Fruit fly (Drosophila melanogaster) whole organism, embryonic: Measurements from ENCODE around the gene Mer.

Experiments used
- BEAF-32 ChIP-seq: fragments of 200-800 bp; sonication (Bioruptor generic); optimal IDR thresholded peaks from 3 replicates; lab custom pipeline; 2017; ENCODE audit warnings: missing biosample characterization, missing genetic modification characterization, mild to moderate bottlenecking, moderate library complexity, missing genetic modification reagents
- BtbVII ChIP-seq: fragments of 200-800 bp; sonication (Bioruptor generic); optimal IDR thresholded peaks from 3 replicates; lab custom pipeline; 2017; ENCODE audit warnings: missing biosample characterization, mild to moderate bottlenecking, missing genetic modification characterization
- C15 ChIP-seq: fragments of 200-800 bp; sonication (Bioruptor generic); IDR thresholded peaks from 3 replicates; pipeline ENCODE4 v1.3.6; 2022; ENCODE audit warnings: missing biosample characterization, missing genetic modification characterization
- CG10147 ChIP-seq: fragments of 200-800 bp; sonication (Bioruptor generic); optimal IDR thresholded peaks from 2 replicates; lab custom pipeline; 2019; ENCODE audit warnings: missing biosample characterization, mild to moderate bottlenecking, missing genetic modification characterization, moderate library complexity
- CG1024 ChIP-seq: fragments of 200-800 bp; sonication (Bioruptor generic); IDR thresholded peaks from 2 replicates; pipeline ENCODE4 v1.3.6; 2022; ENCODE audit warnings: missing biosample characterization, missing genetic modification characterization
- CG11093 ChIP-seq: fragments of 200-800 bp; sonication (Bioruptor generic); IDR thresholded peaks from 3 replicates; pipeline ENCODE4 v1.3.6; 2022; ENCODE audit warnings: missing biosample characterization, missing genetic modification characterization
- CG12155 ChIP-seq: fragments of 200-800 bp; sonication (Bioruptor generic); optimal IDR thresholded peaks from 3 replicates; lab custom pipeline; 2016; ENCODE audit warnings: missing biosample characterization, missing genetic modification characterization
- CG15601 ChIP-seq: fragments of 200-800 bp; sonication (Bioruptor generic); optimal IDR thresholded peaks from 3 replicates; lab custom pipeline; 2019; ENCODE audit warnings: missing biosample characterization, mild to moderate bottlenecking, missing genetic modification characterization, moderate library complexity
- CG1602 ChIP-seq: fragments of 200-800 bp; sonication (Bioruptor generic); optimal IDR thresholded peaks from 3 replicates; lab custom pipeline; 2016; ENCODE audit warnings: missing biosample characterization, missing genetic modification characterization
- CG1647 ChIP-seq: fragments of 200-800 bp; sonication (Bioruptor generic); optimal IDR thresholded peaks from 3 replicates; lab custom pipeline; 2016; ENCODE audit warnings: missing biosample characterization, missing genetic modification characterization
- CG17328 ChIP-seq: fragments of 200-800 bp; sonication (Bioruptor generic); IDR thresholded peaks from 2 replicates; pipeline ENCODE4 v1.3.6; 2022; ENCODE audit warnings: missing biosample characterization, missing genetic modification characterization
- CG18619 ChIP-seq: fragments of 200-800 bp; sonication (Bioruptor generic); optimal IDR thresholded peaks from 3 replicates; lab custom pipeline; 2017; ENCODE audit warnings: missing biosample characterization, mild to moderate bottlenecking, missing genetic modification characterization
- CG2678 ChIP-seq: fragments of 200-800 bp; sonication (Bioruptor generic); optimal IDR thresholded peaks from 3 replicates; lab custom pipeline; 2019; ENCODE audit warnings: missing biosample characterization, mild to moderate bottlenecking, missing genetic modification characterization, moderate library complexity
- CG31365 ChIP-seq: fragments of 200-800 bp; sonication (Bioruptor generic); optimal IDR thresholded peaks from 2 replicates; lab custom pipeline; 2018; ENCODE audit warnings: missing biosample characterization, mild to moderate bottlenecking, missing genetic modification characterization
- CG31441 ChIP-seq: fragments of 200-800 bp; sonication (Bioruptor generic); IDR thresholded peaks from 2 replicates; pipeline ENCODE4 v1.3.6; 2022; ENCODE audit warnings: missing biosample characterization, missing genetic modification characterization
- CG33213 ChIP-seq: fragments of 200-800 bp; sonication (Bioruptor generic); optimal IDR thresholded peaks from 3 replicates; lab custom pipeline; 2016; ENCODE audit warnings: missing biosample characterization, missing genetic modification characterization
- CG34224 ChIP-seq: fragments of 200-800 bp; sonication (Bioruptor generic); IDR thresholded peaks from 3 replicates; pipeline ENCODE4 v1.3.6; 2022; ENCODE audit warnings: missing biosample characterization, missing genetic modification characterization; ENCODE audit not compliant: partially characterized antibody
- CG4360 ChIP-seq: fragments of 200-800 bp; sonication (Bioruptor generic); IDR thresholded peaks from 2 replicates; pipeline ENCODE4 v1.3.6; 2022; ENCODE audit warnings: missing biosample characterization, missing genetic modification characterization
- CG4730 ChIP-seq: fragments of 200-800 bp; sonication (Bioruptor generic); IDR thresholded peaks from 2 replicates; pipeline ENCODE4 v1.3.6; 2022; ENCODE audit warnings: missing biosample characterization, missing genetic modification characterization
- CG8089 ChIP-seq: fragments of 200-800 bp; sonication (Bioruptor generic); optimal IDR thresholded peaks from 3 replicates; lab custom pipeline; 2016; ENCODE audit warnings: missing biosample characterization, missing genetic modification characterization
- CG9437 ChIP-seq: fragments of 200-800 bp; sonication (Bioruptor generic); optimal IDR thresholded peaks from 2 replicates; lab custom pipeline; 2018; ENCODE audit warnings: missing biosample characterization, mild to moderate bottlenecking, missing genetic modification characterization
- CG9609 ChIP-seq: fragments of 200-800 bp; sonication (Bioruptor generic); optimal IDR thresholded peaks from 3 replicates; lab custom pipeline; 2016; ENCODE audit warnings: missing biosample characterization, missing genetic modification characterization
- CG9817 ChIP-seq: fragments of 200-800 bp; sonication (Bioruptor generic); optimal IDR thresholded peaks from 2 replicates; lab custom pipeline; 2018; ENCODE audit warnings: missing biosample characterization, mild to moderate bottlenecking, missing genetic modification characterization, moderate library complexity
- Chrac-16 ChIP-seq: fragments of 200-800 bp; sonication (Bioruptor generic); optimal IDR thresholded peaks from 3 replicates; lab custom pipeline; 2016; ENCODE audit warnings: missing biosample characterization, missing genetic modification characterization
- Deaf1 ChIP-seq: fragments of 200-800 bp; optimal IDR thresholded peaks from 3 replicates; lab custom pipeline; 2019; ENCODE audit warnings: missing biosample characterization, mild to moderate bottlenecking, missing genetic modification characterization, moderate library complexity
- Dip3 ChIP-seq: fragments of 200-800 bp; sonication (Bioruptor generic); optimal IDR thresholded peaks from 3 replicates; lab custom pipeline; 2016; ENCODE audit warnings: missing biosample characterization, missing genetic modification characterization
- Dll ChIP-seq: fragments of 200-800 bp; sonication (Bioruptor generic); IDR thresholded peaks from 4 replicates; pipeline ENCODE4 v1.3.6; 2022; ENCODE audit warnings: missing biosample characterization, missing genetic modification characterization; ENCODE audit not compliant: partially characterized antibody
- Drgx ChIP-seq: fragments of 200-800 bp; sonication (Bioruptor generic); IDR thresholded peaks from 2 replicates; pipeline ENCODE4 v1.3.6; 2022; ENCODE audit warnings: missing biosample characterization, missing genetic modification characterization
- Hmx ChIP-seq: fragments of 200-800 bp; sonication (Bioruptor generic); optimal IDR thresholded peaks from 2 replicates; lab custom pipeline; 2016; ENCODE audit warnings: missing biosample characterization, missing genetic modification characterization
- Lpt ChIP-seq: fragments of >200 bp; optimal IDR thresholded peaks from 2 replicates; lab custom pipeline; 2018; ENCODE audit warnings: missing biosample characterization, missing genetic modification characterization
- Mad ChIP-seq: fragments of 200-800 bp; sonication (Bioruptor generic); optimal IDR thresholded peaks from 2 replicates; lab custom pipeline; 2016; ENCODE audit warnings: missing biosample characterization, missing genetic modification characterization
- Max ChIP-seq: fragments of 200-800 bp; sonication (Bioruptor generic); optimal IDR thresholded peaks from 2 replicates; lab custom pipeline; 2016; ENCODE audit warnings: missing biosample characterization, mild to moderate bottlenecking, missing genetic modification characterization
- Nf-YB ChIP-seq: fragments of 200-800 bp; sonication (Bioruptor generic); optimal IDR thresholded peaks from 3 replicates; lab custom pipeline; 2019; ENCODE audit warnings: missing biosample characterization, mild to moderate bottlenecking, missing genetic modification characterization, moderate library complexity
- Rx ChIP-seq: fragments of 200-800 bp; sonication (Bioruptor generic); IDR thresholded peaks from 2 replicates; pipeline ENCODE4 v1.3.6; 2022; ENCODE audit warnings: missing biosample characterization, missing genetic modification characterization
- Sin3A ChIP-seq: fragments of >200 bp; optimal IDR thresholded peaks from 2 replicates; lab custom pipeline; 2018
- Sox100B ChIP-seq: fragments of 200-800 bp; sonication (Bioruptor generic); optimal IDR thresholded peaks from 3 replicates; lab custom pipeline; 2018; ENCODE audit warnings: missing biosample characterization, mild to moderate bottlenecking, missing genetic modification characterization
- Stat92E ChIP-seq, 3 experiments: fragments of >200 bp in 2 of 3; fragments of 200-800 bp in 1 of 3; sonication (Bioruptor generic) in 1 of 3; optimal IDR thresholded peaks; 2 replicates each; lab custom pipeline; 2017 to 2019; ENCODE audit warnings: missing biosample characterization in 3 of 3, missing genetic modification characterization in 3 of 3, mild to moderate bottlenecking in 1 of 3, moderate library complexity in 1 of 3
- Tbp ChIP-seq: fragments of >200 bp; optimal IDR thresholded peaks from 2 replicates; lab custom pipeline; 2018; ENCODE audit warnings: missing biosample characterization, missing genetic modification characterization
- caup ChIP-seq: fragments of 200-800 bp; sonication (Bioruptor generic); optimal IDR thresholded peaks from 3 replicates; lab custom pipeline; 2017; ENCODE audit warnings: missing biosample characterization, mild to moderate bottlenecking, missing genetic modification characterization, moderate library complexity; ENCODE audit not compliant: severe bottlenecking
- ham ChIP-seq: fragments of 200-800 bp; sonication (Bioruptor generic); IDR thresholded peaks from 2 replicates; pipeline ENCODE4 v1.3.6; 2022; ENCODE audit warnings: missing biosample characterization, missing genetic modification characterization
- inv ChIP-seq: fragments of 200-800 bp; sonication (Bioruptor generic); IDR thresholded peaks from 2 replicates; pipeline ENCODE4 v1.3.6; 2022; ENCODE audit warnings: missing biosample characterization, missing genetic modification characterization; ENCODE audit not compliant: partially characterized antibody
- maf-S ChIP-seq: fragments of 200-800 bp; sonication (Bioruptor generic); optimal IDR thresholded peaks from 2 replicates; lab custom pipeline; 2016; ENCODE audit warnings: missing biosample characterization, missing genetic modification characterization
- phol ChIP-seq: fragments of 200-800 bp; sonication (Bioruptor generic); optimal IDR thresholded peaks from 3 replicates; lab custom pipeline; 2018; ENCODE audit warnings: missing biosample characterization, mild to moderate bottlenecking, missing genetic modification characterization, moderate library complexity
- pros ChIP-seq: fragments of 200-800 bp; sonication (Bioruptor generic); optimal IDR thresholded peaks from 3 replicates; lab custom pipeline; 2019; ENCODE audit warnings: missing biosample characterization, mild to moderate bottlenecking, missing genetic modification characterization, moderate library complexity
- sc ChIP-seq, 3 experiments: fragments of >200 bp in 2 of 3; fragments of 200-800 bp in 1 of 3; sonication (Bioruptor generic) in 1 of 3; optimal IDR thresholded peaks; 2 replicates in 2 of 3; 3 replicates in 1 of 3; lab custom pipeline; 2017; ENCODE audit warnings: mild to moderate bottlenecking in 1 of 3, missing biosample characterization in 1 of 3, missing genetic modification characterization in 1 of 3, missing genetic modification reagents in 1 of 3
- sob ChIP-seq: fragments of 200-800 bp; sonication (Bioruptor generic); IDR thresholded peaks from 2 replicates; pipeline ENCODE4 v1.3.6; 2022; ENCODE audit warnings: missing biosample characterization, missing genetic modification characterization
- stc ChIP-seq: fragments of 200-800 bp; sonication (Bioruptor generic); IDR thresholded peaks from 2 replicates; pipeline ENCODE4 v1.3.6; 2022; ENCODE audit warnings: missing biosample characterization, missing genetic modification characterization
- tna ChIP-seq: fragments of 200-800 bp; sonication (Bioruptor generic); IDR thresholded peaks from 2 replicates; pipeline ENCODE4 v1.3.6; 2022; ENCODE audit warnings: missing biosample characterization, missing genetic modification characterization; ENCODE audit not compliant: partially characterized antibody
- toy ChIP-seq: fragments of 200-800 bp; sonication (Bioruptor generic); IDR thresholded peaks from 2 replicates; pipeline ENCODE4 v1.3.6; 2022; ENCODE audit warnings: missing biosample characterization, missing genetic modification characterization
- trem ChIP-seq: fragments of 200-800 bp; optimal IDR thresholded peaks from 3 replicates; lab custom pipeline; 2019; ENCODE audit warnings: missing biosample characterization, mild to moderate bottlenecking, missing genetic modification characterization, moderate library complexity
- twi ChIP-seq: fragments of 200-800 bp; optimal IDR thresholded peaks from 2 replicates; lab custom pipeline; 2019; ENCODE audit warnings: missing biosample characterization, mild to moderate bottlenecking, missing genetic modification characterization, moderate library complexity
- yki ChIP-seq: fragments of >200 bp; optimal IDR thresholded peaks from 3 replicates; lab custom pipeline; 2018

The Mer gene

DNA sequence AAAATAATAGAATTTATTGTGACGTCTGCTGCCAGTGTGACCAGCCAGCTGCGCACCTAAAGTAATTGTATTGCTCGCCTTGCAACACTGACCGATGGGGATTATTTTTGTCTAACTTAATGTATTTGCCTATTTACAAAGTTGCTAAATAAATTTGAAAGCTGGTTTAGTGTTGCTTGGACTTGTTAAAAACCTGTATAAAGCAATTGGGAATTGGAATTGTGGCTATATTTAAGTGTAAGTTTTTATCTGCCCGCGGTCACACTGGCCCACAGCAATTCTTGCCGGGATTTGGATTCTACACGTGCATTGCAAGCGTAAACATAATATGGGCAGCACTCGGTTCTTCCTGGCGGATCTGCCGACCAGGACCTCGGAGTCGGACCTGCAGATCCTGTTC is 10.8 kb upstream of the Mer start, which contains the start of the genes CG14230 and CG14232 (continued):
- TF ChIP-seq CG12155 (GFP tag; lab: Kevin White, UChicago) (no peak), maf-S (GFP tag; lab: Kevin White, UChicago) (no peak), Stat92E (GFP tag; optimal IDR thresholded peaks at IDR 0.05; lab: Kevin White, UChicago) (no peak), CG8089 (no peak), Chrac-16 (no peak), pros (no peak), tna (GFP tag; lab: Robert Waterston, UW) (no peak), stc (no peak), CG34224 (GFP tag; lab: Robert Waterston, UW) (peak; percentile 56; the same call in 2 of the 3 replicates), Deaf1 (tag; lab: Kevin White, UChicago) (no peak), CG9437 (GFP tag; lab: Kevin White, UChicago) (no peak), BEAF-32 (GFP tag; lab: Kevin White, UChicago) (peak; percentile 42), caup (GFP tag; lab: Kevin White, UChicago) (no peak), CG9609 (GFP tag; lab: Kevin White, UChicago) (no peak), CG18619 (GFP tag; lab: Kevin White, UChicago) (no peak), yki (lab: Kevin White, UChicago) (no peak), trem (tag; lab: Kevin White, UChicago) (peak; percentile 47), sc (optimal IDR thresholded peaks at IDR 0.05; lab: Kevin White, UChicago) (no peak), sc (GFP tag; optimal IDR thresholded peaks at IDR 0.05; lab: Kevin White, UChicago) (no peak), Tbp (GFP tag; lab: Kevin White, UChicago) (peak; percentile 17), CG1602 (GFP tag; lab: Kevin White, UChicago) (no peak), Nf-YB (GFP tag; lab: Kevin White, UChicago) (no peak), CG1024 (GFP tag; lab: Robert Waterston, UW) (no peak), twi (no peak), CG31441 (GFP tag; lab: Robert Waterston, UW) (no peak), CG17328 (no peak), toy (GFP tag; lab: Robert Waterston, UW) (no peak), phol (tag; lab: Kevin White, UChicago) (peak; percentile 24), CG4730 (no peak), CG15601 (tag; lab: Kevin White, UChicago) (no peak), CG1647 (GFP tag; lab: Kevin White, UChicago) (no peak), Drgx (GFP tag; lab: Robert Waterston, UW) (no peak), Lpt (no peak), Mad (GFP tag; lab: Kevin White, UChicago) (no peak), CG9817 (no peak), CG10147 (GFP tag; lab: Kevin White, UChicago) (no peak), Hmx (GFP tag; lab: Kevin White, UChicago) (no peak), BtbVII (GFP tag; lab: Kevin White, UChicago) (no peak), Max (peak; percentile 37), sob (GFP tag; lab: Robert Waterston, UW) (no peak), CG33213 (peak; percentile 16), C15 (GFP tag; lab: Robert Waterston, UW) (no peak), Sin3A (lab: Kevin White, UChicago) (peak; percentile 84), Rx (GFP tag; lab: Robert Waterston, UW) (no peak), inv (GFP tag; lab: Robert Waterston, UW) (no peak), Sox100B (GFP tag; lab: Kevin White, UChicago) (no peak), CG2678 (no peak), CG4360 (no peak), ham (GFP tag; lab: Robert Waterston, UW) (no peak), Dll (GFP tag; lab: Robert Waterston, UW) (0 out of 4 replicates have a peak, but pooled peaks have one; percentile 42), Dip3 (no peak), CG11093 (GFP tag; lab: Robert Waterston, UW) (no peak), CG31365 (tag; lab: Kevin White, UChicago) (no peak)
